Fruit fly (Drosophila melanogaster) whole organism, adult: ENCODE data around the gene capt.

Experiments
- CG11617 ChIP-seq: fragments of 200-800 bp; sonication (Bioruptor generic); optimal IDR thresholded peaks from 2 replicates; lab custom pipeline; 2017; ENCODE audit warnings: mild to moderate bottlenecking, missing biosample characterization, missing genetic modification reagents, missing genetic modification characterization
- CG12768 ChIP-seq: fragments of 200-800 bp; sonication (Bioruptor generic); optimal IDR thresholded peaks from 2 replicates; lab custom pipeline; 2017; ENCODE audit warnings: missing biosample characterization, missing genetic modification characterization, mild to moderate bottlenecking, moderate library complexity, missing genetic modification reagents
- CG1620 ChIP-seq: fragments of 200-800 bp; sonication (Bioruptor generic); optimal IDR thresholded peaks from 2 replicates; lab custom pipeline; 2016; ENCODE audit warnings: missing biosample characterization, missing genetic modification characterization
- CG5204 ChIP-seq: fragments of 200-800 bp; sonication (Bioruptor generic); optimal IDR thresholded peaks from 2 replicates; lab custom pipeline; 2016; ENCODE audit warnings: missing biosample characterization, missing genetic modification characterization
- CG7045 ChIP-seq: fragments of 200-800 bp; sonication (Bioruptor generic); optimal IDR thresholded peaks from 2 replicates; lab custom pipeline; 2017; ENCODE audit warnings: missing biosample characterization, mild to moderate bottlenecking, missing genetic modification characterization
- Clk ChIP-seq: fragments of 200-800 bp; sonication (Bioruptor generic); optimal IDR thresholded peaks from 2 replicates; lab custom pipeline; 2017; ENCODE audit warnings: missing biosample characterization, missing genetic modification characterization
- Crg-1 ChIP-seq: fragments of 200-800 bp; sonication (Bioruptor generic); optimal IDR thresholded peaks from 2 replicates; lab custom pipeline; 2016; ENCODE audit warnings: missing biosample characterization, missing genetic modification characterization
- Mnt ChIP-seq: fragments of 200-800 bp; sonication (Bioruptor generic); optimal IDR thresholded peaks from 2 replicates; lab custom pipeline; 2016; ENCODE audit warnings: missing biosample characterization, mild to moderate bottlenecking, missing genetic modification characterization
- cic ChIP-seq: fragments of 200-800 bp; sonication (Bioruptor generic); optimal IDR thresholded peaks from 2 replicates; lab custom pipeline; 2017; ENCODE audit warnings: missing biosample characterization, mild to moderate bottlenecking, missing genetic modification characterization, moderate library complexity
- cnc ChIP-seq, 2 experiments: fragments of >200 bp; optimal IDR thresholded peaks; 2 replicates each; lab custom pipeline; 2017
- kay ChIP-seq: fragments of 200-800 bp; sonication (Bioruptor generic); peaks from one replicate; lab custom pipeline; 2016; ENCODE audit warnings: missing biosample characterization, missing genetic modification characterization, borderline replicate concordance
- ovo ChIP-seq: fragments of 200-800 bp; sonication (Bioruptor generic); optimal IDR thresholded peaks from 2 replicates; lab custom pipeline; 2016; ENCODE audit warnings: missing biosample characterization, missing genetic modification characterization
- pad ChIP-seq: fragments of 200-800 bp; sonication (Bioruptor generic); optimal IDR thresholded peaks from 3 replicates; lab custom pipeline; 2017; ENCODE audit warnings: missing biosample characterization, missing genetic modification characterization, mild to moderate bottlenecking, moderate library complexity, missing genetic modification reagents
- tj ChIP-seq: fragments of 200-800 bp; sonication (Bioruptor generic); optimal IDR thresholded peaks from 3 replicates; lab custom pipeline; 2017; ENCODE audit warnings: missing biosample characterization, mild to moderate bottlenecking, missing genetic modification characterization, moderate library complexity

dm6 chr2L:1199912-1200721 is 42.1 kb upstream of the capt start, which contains the start of the genes CG43349 and CG5011:
- TF ChIP-seq kay (GFP tag; lab: Kevin White, UChicago) (peak; percentile 75), Clk (GFP tag; lab: Kevin White, UChicago) (no peak), cnc (optimal IDR thresholded peaks at IDR 0.05; lab: Kevin White, UChicago) (no peak), CG5204 (GFP tag; lab: Kevin White, UChicago) (no peak), CG11617 (GFP tag; lab: Kevin White, UChicago) (no peak), CG1620 (no peak), tj (GFP tag; lab: Kevin White, UChicago) (no peak), pad (GFP tag; lab: Kevin White, UChicago) (no peak), ovo (no peak), CG12768 (GFP tag; lab: Kevin White, UChicago) (no peak), CG7045 (GFP tag; lab: Kevin White, UChicago) (no peak), cic (GFP tag; lab: Kevin White, UChicago) (no peak), Crg-1 (GFP tag; lab: Kevin White, UChicago) (no peak), Mnt (no peak)
